Fruit fly (Drosophila melanogaster) whole organism, adult: Measurements from ENCODE around the gene Surf6.

Experiments
- CG11617 ChIP-seq: fragments of 200-800 bp; sonication (Bioruptor generic); optimal IDR thresholded peaks from 2 replicates; lab custom pipeline; 2017; ENCODE audit warnings: mild to moderate bottlenecking, missing biosample characterization, missing genetic modification reagents, missing genetic modification characterization
- CG12768 ChIP-seq: fragments of 200-800 bp; sonication (Bioruptor generic); optimal IDR thresholded peaks from 2 replicates; lab custom pipeline; 2017; ENCODE audit warnings: missing biosample characterization, missing genetic modification characterization, mild to moderate bottlenecking, moderate library complexity, missing genetic modification reagents
- CG14711 ChIP-seq: fragments of 200-800 bp; sonication (Bioruptor generic); optimal IDR thresholded peaks from 2 replicates; lab custom pipeline; 2018; ENCODE audit warnings: missing biosample characterization, mild to moderate bottlenecking, missing genetic modification characterization, moderate library complexity
- CG1620 ChIP-seq: fragments of 200-800 bp; sonication (Bioruptor generic); optimal IDR thresholded peaks from 2 replicates; lab custom pipeline; 2016; ENCODE audit warnings: missing biosample characterization, missing genetic modification characterization
- CG33017 ChIP-seq: fragments of 200-800 bp; sonication (Bioruptor generic); optimal IDR thresholded peaks from 2 replicates; lab custom pipeline; 2018; ENCODE audit warnings: missing biosample characterization, mild to moderate bottlenecking, missing genetic modification characterization, moderate library complexity
- CG5204 ChIP-seq: fragments of 200-800 bp; sonication (Bioruptor generic); optimal IDR thresholded peaks from 2 replicates; lab custom pipeline; 2016; ENCODE audit warnings: missing biosample characterization, missing genetic modification characterization
- CG7045 ChIP-seq: fragments of 200-800 bp; sonication (Bioruptor generic); optimal IDR thresholded peaks from 2 replicates; lab custom pipeline; 2017; ENCODE audit warnings: missing biosample characterization, mild to moderate bottlenecking, missing genetic modification characterization
- CG7101 ChIP-seq: fragments of 200-800 bp; sonication (Bioruptor generic); optimal IDR thresholded peaks from 2 replicates; lab custom pipeline; 2018; ENCODE audit warnings: missing biosample characterization, mild to moderate bottlenecking, missing genetic modification characterization, moderate library complexity
- Clk ChIP-seq: fragments of 200-800 bp; sonication (Bioruptor generic); optimal IDR thresholded peaks from 2 replicates; lab custom pipeline; 2017; ENCODE audit warnings: missing biosample characterization, missing genetic modification characterization
- Crg-1 ChIP-seq: fragments of 200-800 bp; sonication (Bioruptor generic); optimal IDR thresholded peaks from 2 replicates; lab custom pipeline; 2016; ENCODE audit warnings: missing biosample characterization, missing genetic modification characterization
- Hr96 ChIP-seq: fragments of 200-800 bp; sonication (Bioruptor generic); optimal IDR thresholded peaks from 2 replicates; lab custom pipeline; 2016; ENCODE audit warnings: missing biosample characterization, missing genetic modification characterization
- Mnt ChIP-seq: fragments of 200-800 bp; sonication (Bioruptor generic); optimal IDR thresholded peaks from 2 replicates; lab custom pipeline; 2016; ENCODE audit warnings: missing biosample characterization, mild to moderate bottlenecking, missing genetic modification characterization
- bab1 ChIP-seq: fragments of 200-800 bp; sonication (Bioruptor generic); optimal IDR thresholded peaks from 3 replicates; lab custom pipeline; 2019; ENCODE audit warnings: missing biosample characterization, mild to moderate bottlenecking, missing genetic modification characterization, moderate library complexity
- cic ChIP-seq: fragments of 200-800 bp; sonication (Bioruptor generic); optimal IDR thresholded peaks from 2 replicates; lab custom pipeline; 2017; ENCODE audit warnings: missing biosample characterization, mild to moderate bottlenecking, missing genetic modification characterization, moderate library complexity
- cnc ChIP-seq, 2 experiments: fragments of >200 bp; optimal IDR thresholded peaks; 2 replicates each; lab custom pipeline; 2017
- kay ChIP-seq: fragments of 200-800 bp; sonication (Bioruptor generic); peaks from one replicate; lab custom pipeline; 2016; ENCODE audit warnings: missing biosample characterization, missing genetic modification characterization, borderline replicate concordance
- ovo ChIP-seq: fragments of 200-800 bp; sonication (Bioruptor generic); optimal IDR thresholded peaks from 2 replicates; lab custom pipeline; 2016; ENCODE audit warnings: missing biosample characterization, missing genetic modification characterization
- pad ChIP-seq: fragments of 200-800 bp; sonication (Bioruptor generic); optimal IDR thresholded peaks from 3 replicates; lab custom pipeline; 2017; ENCODE audit warnings: missing biosample characterization, missing genetic modification characterization, mild to moderate bottlenecking, moderate library complexity, missing genetic modification reagents
- tj ChIP-seq: fragments of 200-800 bp; sonication (Bioruptor generic); optimal IDR thresholded peaks from 3 replicates; lab custom pipeline; 2017; ENCODE audit warnings: missing biosample characterization, mild to moderate bottlenecking, missing genetic modification characterization, moderate library complexity
- toe ChIP-seq: fragments of 200-800 bp; sonication (Bioruptor generic); optimal IDR thresholded peaks from 2 replicates; lab custom pipeline; 2016; ENCODE audit warnings: missing biosample characterization, missing genetic modification characterization

Gene Surf6

dm6 chr3R:19904865-19905373, at the start of gene Surf6, which contains the start of gene RhoGAP92B:
Surf6 (minus strand) TSS chr3R:19904868.
RhoGAP92B (plus strand) TSS chr3R:19905164.
- TF ChIP-seq CG12768 (peak; percentile 77), Crg-1 (GFP tag; lab: Kevin White, UChicago) (peak; percentile 46), CG14711 (tag; lab: Kevin White, UChicago) (peak; percentile 74), pad (GFP tag; lab: Kevin White, UChicago) (peak; percentile 58), cnc (optimal IDR thresholded peaks at IDR 0.05; lab: Kevin White, UChicago) (no peak), CG11617 (peak; percentile 78), ovo (GFP tag; lab: Kevin White, UChicago) (peak; percentile 43), cic (GFP tag; lab: Kevin White, UChicago) (peak; percentile 80), Clk (peak; percentile 36), Mnt (peak; percentile 98), kay (peak; percentile 94), CG33017 (tag; lab: Kevin White, UChicago) (peak; percentile 38), tj (GFP tag; lab: Kevin White, UChicago) (peak; percentile 72), CG1620 (GFP tag; lab: Kevin White, UChicago) (peak; percentile 51), CG7101 (tag; lab: Kevin White, UChicago) (peak; percentile 63), CG5204 (no peak), bab1 (GFP tag; lab: Kevin White, UChicago) (peak; percentile 92), Hr96 (no peak), CG7045 (peak; percentile 61), toe (GFP tag; lab: Kevin White, UChicago) (no peak)

- TF ChIP-seq cic (GFP tag; lab: Kevin White, UChicago): peak; percentile 24
- TF ChIP-seq Hr96: no peak
Observed at dm6 chr3R:19948143-19948542, 43.5 kb upstream of the Surf6 start, which contains the start of gene CG4783. CG4783 (plus strand) TSS chr3R:19948443.

- no peak for TF ChIP-seq CG5204
- TF ChIP-seq pad (GFP tag; lab: Kevin White, UChicago): no peak
- no peak for TF ChIP-seq cic (GFP tag; lab: Kevin White, UChicago)
- no peak for TF ChIP-seq Crg-1 (GFP tag; lab: Kevin White, UChicago)
- no peak for TF ChIP-seq Clk
- TF ChIP-seq CG7045: no peak
- TF ChIP-seq toe (GFP tag; lab: Kevin White, UChicago): no peak
- TF ChIP-seq ovo (GFP tag; lab: Kevin White, UChicago): no peak
- TF ChIP-seq CG14711 (tag; lab: Kevin White, UChicago): no peak
- TF ChIP-seq tj (GFP tag; lab: Kevin White, UChicago): no peak
- no peak for TF ChIP-seq CG12768
- TF ChIP-seq kay: no peak
- TF ChIP-seq Mnt: no peak
- no peak for TF ChIP-seq cnc (optimal IDR thresholded peaks at IDR 0.05; lab: Kevin White, UChicago)
- TF ChIP-seq CG33017 (tag; lab: Kevin White, UChicago): no peak
- TF ChIP-seq CG1620 (GFP tag; lab: Kevin White, UChicago): no peak
Observed at dm6 chr3R:19942312-19942711, 37.6 kb upstream of the Surf6 start, which contains the start of gene CG46042. CG46042 (minus strand) TSS chr3R:19942412.

dm6 chr3R:19938941-19939587, 34.4 kb upstream of the Surf6 start:
- TF ChIP-seq Hr96 (no peak), tj (GFP tag; lab: Kevin White, UChicago) (no peak), Clk (no peak), Mnt (no peak), CG11617 (no peak), CG1620 (GFP tag; lab: Kevin White, UChicago) (no peak), CG7101 (tag; lab: Kevin White, UChicago) (no peak), CG5204 (no peak), CG33017 (tag; lab: Kevin White, UChicago) (no peak), pad (GFP tag; lab: Kevin White, UChicago) (no peak), kay (no peak), ovo (GFP tag; lab: Kevin White, UChicago) (no peak), CG14711 (tag; lab: Kevin White, UChicago) (no peak), cnc (optimal IDR thresholded peaks at IDR 0.05; lab: Kevin White, UChicago) (no peak), CG7045 (no peak), bab1 (GFP tag; lab: Kevin White, UChicago) (no peak), Crg-1 (GFP tag; lab: Kevin White, UChicago) (no peak), cic (GFP tag; lab: Kevin White, UChicago) (no peak)

dm6 chr3R:19935777-19936125, 31.1 kb upstream of the Surf6 start:
- no peak for TF ChIP-seq CG12768
- TF ChIP-seq Clk: no peak
- no peak for TF ChIP-seq cic (GFP tag; lab: Kevin White, UChicago)
- TF ChIP-seq CG5204: no peak
- no peak for TF ChIP-seq CG11617
- no peak for TF ChIP-seq CG7101 (tag; lab: Kevin White, UChicago)
- TF ChIP-seq CG33017 (tag; lab: Kevin White, UChicago): no peak
- TF ChIP-seq kay: no peak
- TF ChIP-seq Crg-1 (GFP tag; lab: Kevin White, UChicago): no peak

dm6 chr3R:19934840-19935776, 30.4 kb upstream of the Surf6 start, which contains the start of gene mira:
mira (minus strand) TSS chr3R:19935120.
- TF ChIP-seq CG1620 (GFP tag; lab: Kevin White, UChicago): no peak
- TF ChIP-seq kay: peak; percentile 3
